Worm (Caenorhabditis elegans) whole organism, L3 larva: ENCODE results near the gene itsn-1.

Experiments
- ZK546.5 ChIP-seq: sonication (generic microtip); optimal IDR thresholded peaks from 2 replicates; lab custom pipeline; 2017; ENCODE audit warnings: missing biosample characterization, missing genetic modification characterization
- ama-1 ChIP-seq: fragments of 150-350 bp; optimal IDR thresholded peaks from 2 replicates; lab custom pipeline; 2018
- ceh-16 ChIP-seq: sonication (generic microtip); optimal IDR thresholded peaks from 2 replicates; lab custom pipeline; 2017; ENCODE audit warnings: missing biosample characterization, missing genetic modification characterization
- ceh-28 ChIP-seq: fragments of 150-350 bp; optimal IDR thresholded peaks from 2 replicates; lab custom pipeline; 2014; ENCODE audit warnings: missing biosample characterization, missing genetic modification reagents, missing genetic modification characterization
- ceh-82 ChIP-seq: fragments of 150-350 bp; optimal IDR thresholded peaks from 2 replicates; lab custom pipeline; 2014; ENCODE audit warnings: missing biosample characterization, missing genetic modification characterization
- ceh-9 ChIP-seq: sonication (generic microtip); optimal IDR thresholded peaks from 2 replicates; lab custom pipeline; 2018; ENCODE audit warnings: missing biosample characterization, missing genetic modification characterization
- daf-12 ChIP-seq: fragments of 150-350 bp; optimal IDR thresholded peaks from 2 replicates; lab custom pipeline; 2014; ENCODE audit warnings: missing biosample characterization, missing genetic modification reagents, missing genetic modification characterization
- egl-27 ChIP-seq: sonication (generic microtip); optimal IDR thresholded peaks from 4 replicates; lab custom pipeline; 2017; ENCODE audit warnings: missing biosample characterization, missing genetic modification reagents, missing genetic modification characterization
- egl-5 ChIP-seq: fragments of 150-350 bp; optimal IDR thresholded peaks from 2 replicates; lab custom pipeline; 2017; ENCODE audit warnings: missing biosample characterization, missing genetic modification reagents, missing genetic modification characterization, inconsistent platforms
- elt-1 ChIP-seq: fragments of 150-350 bp; optimal IDR thresholded peaks from 2 replicates; lab custom pipeline; 2014; ENCODE audit warnings: missing biosample characterization, missing genetic modification characterization
- elt-2 ChIP-seq: sonication (generic microtip); optimal IDR thresholded peaks from 2 replicates; lab custom pipeline; 2016; ENCODE audit warnings: missing genetic modification reagents, mild to moderate bottlenecking, missing genetic modification characterization, missing compliant biosample characterization
- eor-1 ChIP-seq, 2 experiments: fragments of 150-350 bp; optimal IDR thresholded peaks; 2 replicates each; lab custom pipeline; 2014 to 2018; ENCODE audit warnings: missing biosample characterization in 2 of 2, missing genetic modification characterization in 2 of 2
- fkh-10 ChIP-seq: sonication (generic microtip); optimal IDR thresholded peaks from 2 replicates; lab custom pipeline; 2017; ENCODE audit warnings: missing biosample characterization, missing genetic modification reagents, missing genetic modification characterization
- fkh-2 ChIP-seq: fragments of 150-350 bp; optimal IDR thresholded peaks from 2 replicates; lab custom pipeline; 2014; ENCODE audit warnings: missing biosample characterization, missing genetic modification reagents, missing genetic modification characterization
- fos-1 ChIP-seq: fragments of 150-350 bp; optimal IDR thresholded peaks from 2 replicates; lab custom pipeline; 2014; ENCODE audit warnings: missing biosample characterization, missing genetic modification characterization
- hmg-11 ChIP-seq: sonication (generic microtip); optimal IDR thresholded peaks from 2 replicates; lab custom pipeline; 2016; ENCODE audit warnings: missing genetic modification characterization, missing compliant biosample characterization
- jun-1 ChIP-seq: fragments of 150-350 bp; optimal IDR thresholded peaks from 2 replicates; lab custom pipeline; 2014; ENCODE audit warnings: missing biosample characterization, missing genetic modification reagents, missing genetic modification characterization
- lin-15B ChIP-seq: fragments of 150-350 bp; optimal IDR thresholded peaks from 2 replicates; lab custom pipeline; 2014; ENCODE audit warnings: missing biosample characterization, missing genetic modification characterization
- lin-39 ChIP-seq: fragments of 150-350 bp; optimal IDR thresholded peaks from 2 replicates; lab custom pipeline; 2018; ENCODE audit warnings: missing biosample characterization, missing genetic modification reagents, missing genetic modification characterization
- lsy-12 ChIP-seq: sonication (generic microtip); optimal IDR thresholded peaks from 2 replicates; lab custom pipeline; 2016; ENCODE audit warnings: mild to moderate bottlenecking, missing genetic modification characterization, missing compliant biosample characterization
- mdl-1 ChIP-seq: fragments of 150-350 bp; optimal IDR thresholded peaks from 2 replicates; lab custom pipeline; 2014; ENCODE audit warnings: missing biosample characterization, missing genetic modification characterization
- mml-1 ChIP-seq: fragments of 150-350 bp; sonication (generic microtip); optimal IDR thresholded peaks from 3 replicates; lab custom pipeline; 2014; ENCODE audit warnings: missing biosample characterization, missing genetic modification characterization
- nfya-1 ChIP-seq: sonication (generic microtip); optimal IDR thresholded peaks from 2 replicates; lab custom pipeline; 2017; ENCODE audit warnings: missing genetic modification characterization, mild to moderate bottlenecking, missing compliant biosample characterization, antibody characterized with exemption, moderate library complexity; ENCODE audit not compliant: insufficient read depth
- nhr-23 ChIP-seq: fragments of 150-350 bp; optimal IDR thresholded peaks from 2 replicates; lab custom pipeline; 2014; ENCODE audit warnings: missing biosample characterization, missing genetic modification reagents, missing genetic modification characterization
- nhr-25 ChIP-seq: sonication (generic microtip); optimal IDR thresholded peaks from 2 replicates; lab custom pipeline; 2017; ENCODE audit warnings: missing biosample characterization, missing genetic modification characterization
- nhr-28 ChIP-seq: fragments of 150-350 bp; optimal IDR thresholded peaks from 2 replicates; lab custom pipeline; 2014; ENCODE audit warnings: missing biosample characterization, missing genetic modification characterization
- nhr-43 ChIP-seq: sonication (generic microtip); optimal IDR thresholded peaks from 2 replicates; lab custom pipeline; 2016; ENCODE audit warnings: mild to moderate bottlenecking, missing genetic modification characterization, missing compliant biosample characterization; ENCODE audit not compliant: poor library complexity, severe bottlenecking
- nhr-67 ChIP-seq: fragments of 150-350 bp; optimal IDR thresholded peaks from 2 replicates; lab custom pipeline; 2014; ENCODE audit warnings: missing biosample characterization, missing genetic modification characterization
- nhr-77 ChIP-seq: fragments of 150-350 bp; optimal IDR thresholded peaks from 2 replicates; lab custom pipeline; 2014; ENCODE audit warnings: missing biosample characterization, missing genetic modification characterization
- pha-4 ChIP-seq: fragments of 150-350 bp; optimal IDR thresholded peaks from 2 replicates; lab custom pipeline; 2014; ENCODE audit warnings: missing biosample characterization, missing genetic modification reagents, missing genetic modification characterization
- sea-2 ChIP-seq: fragments of 150-350 bp; sonication (generic microtip); optimal IDR thresholded peaks from 4 replicates; lab custom pipeline; 2014; ENCODE audit warnings: missing biosample characterization, missing genetic modification reagents, missing genetic modification characterization
- unc-39 ChIP-seq: sonication (generic microtip); optimal IDR thresholded peaks from 4 replicates; lab custom pipeline; 2017; ENCODE audit warnings: missing biosample characterization, missing genetic modification characterization
- unc-62 ChIP-seq: fragments of 150-350 bp; sonication (generic microtip); optimal IDR thresholded peaks from 4 replicates; lab custom pipeline; 2014; ENCODE audit warnings: missing biosample characterization, missing genetic modification reagents, missing genetic modification characterization
- zag-1 ChIP-seq: fragments of 150-350 bp; optimal IDR thresholded peaks from 2 replicates; lab custom pipeline; 2014; ENCODE audit warnings: missing biosample characterization, missing genetic modification characterization
- ztf-11 ChIP-seq: fragments of 150-350 bp; optimal IDR thresholded peaks from 2 replicates; lab custom pipeline; 2014; ENCODE audit warnings: missing biosample characterization, missing genetic modification characterization

Gene itsn-1

DNA sequence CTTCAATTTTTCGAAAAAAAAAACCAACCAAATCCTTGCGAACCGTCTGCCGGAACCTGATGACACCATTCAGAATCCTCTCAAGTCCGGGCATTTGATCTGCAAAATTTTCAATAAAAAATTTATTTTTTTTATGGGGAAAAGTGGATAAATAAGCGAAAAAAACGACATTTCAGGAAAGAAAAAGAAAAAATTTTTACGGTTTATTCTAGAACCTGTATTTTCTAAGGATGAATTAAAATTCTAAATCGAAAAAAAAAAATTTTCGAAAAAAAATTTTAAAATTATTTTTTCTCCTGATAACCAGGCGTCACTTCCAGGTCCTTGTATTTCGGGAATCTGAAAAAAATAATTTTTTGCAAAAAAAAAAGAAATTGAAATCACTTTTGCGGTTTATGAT is 19.3 kb upstream of the itsn-1 start, which contains the start of gene bca-2:
TSS of gene bca-2 (minus strand) at position 101 of the 400 bp plus-strand sequence.
- TF ChIP-seq lsy-12 (tag; lab: Kevin White, UChicago) (no peak), unc-39 (tag; lab: Kevin White, UChicago) (no peak), lin-39 (tag; lab: Kevin White, UChicago) (no peak), elt-1 (no peak), fkh-10 (GFP tag; lab: Kevin White, UChicago) (no peak), nhr-25 (no peak), mml-1 (tag; lab: Kevin White, UChicago) (no peak), nhr-67 (tag; lab: Kevin White, UChicago) (no peak)

DNA sequence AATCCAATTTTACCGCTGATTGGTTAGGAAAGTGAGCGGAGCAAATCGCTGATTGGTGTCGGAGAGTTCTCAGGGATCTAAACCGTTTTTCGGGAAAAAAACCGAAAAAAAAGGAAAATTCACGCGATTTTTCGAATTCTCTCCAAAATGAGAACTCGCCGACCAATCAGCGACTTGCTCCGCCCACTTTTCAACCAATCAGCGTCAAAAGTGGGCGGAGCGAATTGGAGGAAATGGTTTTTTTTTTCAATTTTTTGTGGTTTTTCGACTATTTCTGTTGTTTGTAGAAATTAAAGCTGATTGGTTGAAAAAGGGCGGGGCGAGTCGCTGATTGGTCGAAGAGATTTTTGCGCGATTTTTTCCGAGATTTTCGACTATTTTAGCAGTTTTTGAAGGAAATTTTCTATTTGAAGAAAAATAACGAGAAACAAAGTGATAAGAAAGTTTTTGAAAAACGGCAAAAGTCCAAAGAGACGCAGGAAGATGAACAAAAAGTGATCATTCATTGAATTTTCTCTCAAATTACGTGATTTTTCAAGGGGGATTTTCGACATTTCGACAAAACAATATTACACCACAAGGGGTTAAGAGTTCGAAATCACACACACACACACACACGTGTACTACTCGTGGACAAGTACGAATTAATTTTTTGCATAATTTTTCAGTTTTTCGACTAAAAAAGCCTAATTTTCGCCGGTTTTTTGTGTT is 18.7 kb upstream of the itsn-1 start:
- no peak for TF ChIP-seq sea-2 (GFP tag; lab: Kevin White, UChicago)
- TF ChIP-seq nhr-77, result no peak
- peak; percentile 92 for TF ChIP-seq nfya-1 (tag; lab: Kevin White, UChicago)
- TF ChIP-seq zag-1 (tag; lab: Kevin White, UChicago), result no peak

DNA sequence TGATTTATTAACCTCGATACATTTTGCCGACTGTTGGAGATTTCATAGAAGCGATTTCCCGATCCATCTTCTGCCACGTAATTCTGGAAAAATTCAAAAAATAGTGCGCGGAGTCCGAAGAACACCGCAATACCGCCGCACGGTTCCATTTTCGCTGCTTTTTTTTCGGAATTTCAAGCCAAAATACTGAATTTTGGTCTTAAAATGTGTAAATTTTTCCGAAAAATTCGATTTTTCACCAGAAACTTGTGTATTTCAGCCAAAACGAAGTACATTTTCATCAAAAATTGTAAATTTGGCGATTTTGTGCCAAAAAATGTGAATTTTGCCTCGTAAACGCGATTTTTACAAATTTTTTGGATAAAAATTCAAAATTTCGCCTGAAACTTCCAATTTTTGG is 16.4 kb upstream of the itsn-1 start:
- TF ChIP-seq daf-12 (no peak), jun-1 (no peak), lin-15B (no peak), fkh-10 (GFP tag; lab: Kevin White, UChicago) (no peak), nhr-23 (tag; lab: Kevin White, UChicago) (no peak), unc-62 (GFP tag; lab: Kevin White, UChicago) (no peak), ztf-11 (tag; lab: Kevin White, UChicago) (no peak), egl-5 (tag; lab: Kevin White, UChicago) (no peak), pha-4 (no peak), fkh-2 (no peak), fos-1 (no peak), nfya-1 (tag; lab: Kevin White, UChicago) (no peak), ceh-9 (tag; lab: Kevin White, UChicago) (no peak)

DNA sequence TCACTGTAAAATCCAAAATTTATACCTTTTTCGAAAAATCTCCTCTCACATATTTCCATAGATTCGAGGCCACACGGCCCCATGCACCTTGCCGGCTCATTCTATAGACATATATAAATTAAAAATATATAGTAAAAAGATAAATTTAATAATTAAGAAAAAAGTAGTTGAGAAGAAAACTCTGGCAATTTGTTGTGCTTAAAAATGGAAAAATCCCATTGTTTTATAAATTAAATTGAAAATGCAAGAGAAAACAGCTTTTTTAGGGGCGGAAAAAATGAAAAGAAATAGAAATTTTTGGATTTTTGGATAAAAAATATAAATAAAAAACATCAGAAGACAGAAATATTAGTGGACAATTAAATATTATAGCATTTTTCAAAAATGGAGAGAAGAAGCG is 15.9 kb upstream of the itsn-1 start, which contains the start of gene Y116A8C.30:
TSS of gene Y116A8C.30 (minus strand) at position 101 of the 400 bp plus-strand sequence.
- TF ChIP-seq hmg-11 (tag; lab: Kevin White, UChicago) (no peak), elt-2 (tag; lab: Kevin White, UChicago) (no peak), nfya-1 (tag; lab: Kevin White, UChicago) (no peak), lsy-12 (tag; lab: Kevin White, UChicago) (no peak), mml-1 (tag; lab: Kevin White, UChicago) (no peak), ceh-16 (tag; lab: Kevin White, UChicago) (no peak), nhr-23 (tag; lab: Kevin White, UChicago) (no peak), nhr-25 (no peak), mdl-1 (tag; lab: Kevin White, UChicago) (no peak), ceh-82 (no peak), nhr-28 (no peak), egl-27 (tag; lab: Kevin White, UChicago) (no peak), ama-1 (no peak), nhr-43 (tag; lab: Kevin White, UChicago) (no peak), ZK546.5 (tag; lab: Kevin White, UChicago) (no peak), ceh-28 (tag; lab: Kevin White, UChicago) (no peak), eor-1 (tag; optimal IDR thresholded peaks at IDR 0.05; lab: Kevin White, UChicago) (no peak), zag-1 (tag; lab: Kevin White, UChicago) (no peak)
- TF ChIP-seq, all 47 proteins: peak for 0
